Worm (Caenorhabditis elegans): ENCODE data around the gene ins-6.

DNA sequence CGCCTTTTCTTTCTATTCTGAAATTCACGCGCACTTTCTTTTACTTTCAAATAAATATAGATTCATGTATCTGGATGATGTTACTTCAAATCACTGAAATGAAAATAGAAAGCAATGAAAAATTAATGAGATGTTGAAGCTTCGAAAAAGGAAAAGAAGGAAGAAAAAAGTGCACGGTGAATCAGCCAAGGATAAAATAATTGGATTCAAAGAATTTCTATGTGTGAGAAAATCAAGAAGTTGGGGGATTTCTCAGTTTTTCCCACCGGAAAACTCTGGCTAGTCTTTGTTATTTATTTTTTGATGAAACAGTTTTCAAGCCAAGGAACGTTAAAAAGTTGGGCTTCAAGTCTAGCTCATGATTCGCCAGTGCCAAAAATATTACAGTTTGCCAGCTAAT is 48.5 kb upstream of the ins-6 start:
- no peak for TF ChIP-seq zfh-2 (GFP tag; conservative IDR thresholded peaks at IDR 0.05)
- TF ChIP-seq somi-1 (GFP tag; optimal IDR thresholded peaks at IDR 0.05) = no peak
- no peak for TF ChIP-seq die-1 (tag; optimal IDR thresholded peaks at IDR 0.05)
- TF ChIP-seq unc-62 (GFP tag; optimal IDR thresholded peaks at IDR 0.05) = no peak
- no peak for TF ChIP-seq efl-1 (GFP tag; optimal IDR thresholded peaks at IDR 0.05)
- TF ChIP-seq dpl-1 (GFP tag; optimal IDR thresholded peaks at IDR 0.05) = no peak
- TF ChIP-seq lag-1 (GFP tag; IDR thresholded peaks at IDR 0.05) = no peak
- TF ChIP-seq lin-40 (tag; optimal IDR thresholded peaks at IDR 0.05) = no peak
- TF ChIP-seq hmg-20 (GFP tag; IDR thresholded peaks at IDR 0.05) = no peak
- no peak for TF ChIP-seq snpc-4 (GFP tag; optimal IDR thresholded peaks at IDR 0.05)
- TF ChIP-seq snpc-4 (tag; optimal IDR thresholded peaks at IDR 0.05) = no peak
- TF ChIP-seq hsf-1 (GFP tag; IDR thresholded peaks at IDR 0.05) = no peak
